Worm (Caenorhabditis elegans) whole organism, L2 larva: ENCODE data around the gene F40H3.1.

ENCODE experiments used
- ama-1 ChIP-seq: fragments of 150-350 bp; optimal IDR thresholded peaks from 2 replicates; lab custom pipeline; 2018; ENCODE audit warnings: inconsistent platforms
- skn-1 ChIP-seq: sonication (generic microtip); optimal IDR thresholded peaks from 2 replicates; lab custom pipeline; 2017; ENCODE audit warnings: missing biosample characterization, missing genetic modification characterization

DNA sequence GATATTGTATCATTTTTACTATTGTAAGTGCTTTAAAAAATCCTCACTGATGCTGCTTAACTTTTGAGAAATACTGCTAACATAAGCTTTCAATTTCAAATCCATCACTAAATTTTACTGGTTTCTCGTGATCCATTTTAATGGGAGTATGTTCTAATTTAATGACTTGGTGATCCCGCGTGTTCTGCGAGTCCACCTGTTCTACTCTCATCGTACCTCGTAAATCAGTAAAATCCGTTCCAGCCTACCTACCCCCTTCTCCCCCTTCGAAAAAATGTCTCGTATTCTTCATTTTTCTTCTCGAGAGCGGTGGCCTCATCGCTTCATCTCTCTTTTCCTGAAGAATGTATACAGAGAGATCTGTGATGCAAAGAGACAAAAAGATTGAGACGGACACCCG lies 44.1 kb upstream of the F40H3.1 start:
- TF ChIP-seq ama-1 (lab: Kevin White, UChicago) (no peak), skn-1 (tag; lab: Kevin White, UChicago) (no peak)
